Worm (Caenorhabditis elegans): Measurements from ENCODE around the gene R148.8.

The R148.8 gene

ce11 chrIII:3222707-3223106 lies 31.4 kb downstream of the R148.8 start:
- TF ChIP-seq lir-3 (tag; optimal IDR thresholded peaks at IDR 0.05; ENCODE audit: poor library complexity) (no peak), xbp-1 (tag; optimal IDR thresholded peaks at IDR 0.05) (no peak), pag-3 (tag; optimal IDR thresholded peaks at IDR 0.05; ENCODE audit: borderline replicate concordance, insufficient read depth) (no peak), fkh-4 (tag; optimal IDR thresholded peaks at IDR 0.05; ENCODE audit: borderline replicate concordance) (no peak), Y116A8C.19 (tag; optimal IDR thresholded peaks at IDR 0.05; ENCODE audit: borderline replicate concordance) (no peak), ztf-4 (tag; optimal IDR thresholded peaks at IDR 0.05) (no peak), fos-1 (tag; optimal IDR thresholded peaks at IDR 0.05) (no peak), sup-37 (GFP tag; optimal IDR thresholded peaks at IDR 0.05) (no peak), ceh-82 (tag; optimal IDR thresholded peaks at IDR 0.05) (no peak), efl-3 (GFP tag; optimal IDR thresholded peaks at IDR 0.05) (no peak), nhr-20 (tag; optimal IDR thresholded peaks at IDR 0.05) (no peak), zip-4 (GFP tag; optimal IDR thresholded peaks at IDR 0.05) (no peak), pqm-1 (tag; optimal IDR thresholded peaks at IDR 0.05) (no peak), nhr-237 (tag; optimal IDR thresholded peaks at IDR 0.05) (no peak), ces-1 (GFP tag; optimal IDR thresholded peaks at IDR 0.05) (no peak), skn-1 (tag; optimal IDR thresholded peaks at IDR 0.05) (no peak)

- TF ChIP-seq lin-14 (GFP tag; optimal IDR thresholded peaks at IDR 0.05) (peak; percentile 60), nhr-47 (tag; optimal IDR thresholded peaks at IDR 0.05) (peak; percentile 17), nhr-85 (tag) (peak; percentile 18), ets-5 (GFP tag; IDR thresholded peaks at IDR 0.05) (no peak), lsy-2 (tag; optimal IDR thresholded peaks at IDR 0.05) (peak in 1 of 2 experiments; percentile 3), nhr-11 (tag; optimal IDR thresholded peaks at IDR 0.05) (no peak)
Observed at ce11 chrIII:3224102-3224501, 32.8 kb downstream of the R148.8 start.

- TF ChIP-seq irx-1 (tag; optimal IDR thresholded peaks at IDR 0.05): no peak
- TF ChIP-seq xbp-1 (tag; optimal IDR thresholded peaks at IDR 0.05): no peak
- TF ChIP-seq C16A3.4 (tag; optimal IDR thresholded peaks at IDR 0.05): no peak
- TF ChIP-seq efl-3 (GFP tag; optimal IDR thresholded peaks at IDR 0.05): no peak
- TF ChIP-seq grh-1 (GFP tag; IDR thresholded peaks at IDR 0.05): no peak
- TF ChIP-seq sptf-1 (tag; optimal IDR thresholded peaks at IDR 0.05): no peak
- no peak for TF ChIP-seq unc-62 (GFP tag; optimal IDR thresholded peaks at IDR 0.05)
- TF ChIP-seq nhr-76 (tag; optimal IDR thresholded peaks at IDR 0.05): no peak
- TF ChIP-seq ceh-82 (tag; optimal IDR thresholded peaks at IDR 0.05): no peak
- no peak for TF ChIP-seq snu-23 (GFP tag; optimal IDR thresholded peaks at IDR 0.05)
- no peak for TF ChIP-seq lir-3 (tag; optimal IDR thresholded peaks at IDR 0.05; ENCODE audit: poor library complexity)
- TF ChIP-seq zag-1 (tag; optimal IDR thresholded peaks at IDR 0.05): no peak
- TF ChIP-seq fkh-10 (GFP tag; optimal IDR thresholded peaks at IDR 0.05): no peak
- TF ChIP-seq hpl-2 (GFP tag; optimal IDR thresholded peaks at IDR 0.05): no peak
- no peak for TF ChIP-seq hlh-17 (GFP tag; optimal IDR thresholded peaks at IDR 0.05; ENCODE audit: borderline replicate concordance)
- no peak for TF ChIP-seq ces-1 (GFP tag; optimal IDR thresholded peaks at IDR 0.05)
- TF ChIP-seq fkh-8 (tag; optimal IDR thresholded peaks at IDR 0.05): no peak
- TF ChIP-seq isw-1 (GFP tag; IDR thresholded peaks at IDR 0.05): no peak
Observed at ce11 chrIII:3232650-3233152, 41.4 kb downstream of the R148.8 start, which contains the start of gene Y53G8AL.1. Gene Y53G8AL.1 (plus strand): TSS chrIII:3233102.

- no peak for TF ChIP-seq ceh-8 (GFP tag; optimal IDR thresholded peaks at IDR 0.05)
- no peak for TF ChIP-seq nhr-237 (tag; optimal IDR thresholded peaks at IDR 0.05)
- TF ChIP-seq irx-1 (tag; optimal IDR thresholded peaks at IDR 0.05): no peak
- no peak for TF ChIP-seq dsc-1 (tag; optimal IDR thresholded peaks at IDR 0.05)
- TF ChIP-seq nhr-20 (tag; optimal IDR thresholded peaks at IDR 0.05): no peak
- no peak for TF ChIP-seq hlh-17 (GFP tag; optimal IDR thresholded peaks at IDR 0.05; ENCODE audit: borderline replicate concordance)
- TF ChIP-seq zip-4 (GFP tag; optimal IDR thresholded peaks at IDR 0.05): no peak
- no peak for TF ChIP-seq nhr-12 (tag; optimal IDR thresholded peaks at IDR 0.05)
- TF ChIP-seq nhr-85 (tag): no peak
- no peak for TF ChIP-seq ama-1 (optimal IDR thresholded peaks at IDR 0.05)
- no peak for TF ChIP-seq dpl-1 (GFP tag; optimal IDR thresholded peaks at IDR 0.05)
- TF ChIP-seq lsy-2 (tag; optimal IDR thresholded peaks at IDR 0.05): no peak
- no peak for TF ChIP-seq skn-1 (tag; optimal IDR thresholded peaks at IDR 0.05)
Observed at ce11 chrIII:3240893-3241292, 49.6 kb downstream of the R148.8 start.

Data from whole organism, L1 larva.